Worm (Caenorhabditis elegans) whole organism, mixed stage, embryonic: Measurements from ENCODE around the gene W06F12.2.

ENCODE experiments used
- bed-3 ChIP-seq: fragments of 200-800 bp; sonication (Bioruptor generic); optimal IDR thresholded peaks from 3 replicates; lab custom pipeline; 2018; ENCODE audit warnings: mild to moderate bottlenecking, missing genetic modification characterization, moderate library complexity, missing compliant biosample characterization
- elt-3 ChIP-seq: fragments of 150-350 bp; optimal IDR thresholded peaks from 2 replicates; lab custom pipeline; 2014; ENCODE audit warnings: missing biosample characterization, missing genetic modification characterization
- nhr-237 ChIP-seq: fragments of 150-350 bp; optimal IDR thresholded peaks from 2 replicates; lab custom pipeline; 2014; ENCODE audit warnings: missing biosample characterization, missing genetic modification characterization
- pha-4 ChIP-seq: fragments of 150-350 bp; optimal IDR thresholded peaks from 2 replicates; lab custom pipeline; 2018; ENCODE audit warnings: missing biosample characterization, missing genetic modification reagents, missing genetic modification characterization
- snpc-4 ChIP-seq: fragments of 150-350 bp; optimal IDR thresholded peaks from 2 replicates; lab custom pipeline; 2014; ENCODE audit warnings: missing biosample characterization, missing genetic modification characterization
- unc-62 ChIP-seq: fragments of 150-350 bp; optimal IDR thresholded peaks from 2 replicates; lab custom pipeline; 2014; ENCODE audit warnings: missing biosample characterization, missing genetic modification reagents, missing genetic modification characterization

DNA sequence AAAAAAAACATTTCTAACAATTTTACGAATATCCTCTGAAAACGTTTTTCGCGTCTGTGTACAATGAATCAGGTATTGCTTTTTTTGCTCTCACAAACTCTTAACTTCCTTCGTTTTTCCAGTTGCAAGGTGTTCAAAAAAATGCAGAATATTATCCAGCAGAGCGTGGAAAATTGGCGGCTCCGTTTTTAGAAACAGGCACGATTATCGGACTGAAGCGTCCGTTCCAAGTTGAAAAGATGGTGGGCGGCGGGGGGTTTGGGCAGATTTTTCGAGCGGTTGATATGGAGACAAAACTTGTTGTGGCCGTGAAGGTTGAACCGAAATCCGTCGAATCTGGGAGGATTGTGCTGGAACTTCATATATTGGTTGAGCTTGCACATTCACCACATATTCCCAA is 3.5 kb upstream of the W06F12.2 start, which contains the start of gene W06F12.3:
- no peak for TF ChIP-seq pha-4 (tag; lab: Kevin White, UChicago)
- TF ChIP-seq bed-3 = no peak
- TF ChIP-seq snpc-4 = no peak
- no peak for TF ChIP-seq unc-62 (GFP tag; lab: Kevin White, UChicago)
- TF ChIP-seq nhr-237 (tag; lab: Kevin White, UChicago) = no peak
- no peak for TF ChIP-seq elt-3 (tag; lab: Kevin White, UChicago)
